Fruit fly (Drosophila melanogaster) whole organism, embryonic: Measurements from ENCODE around the gene CG31525.

Experiments
- Abd-B ChIP-seq: fragments of 200-800 bp; sonication (Bioruptor generic); optimal IDR thresholded peaks from 2 replicates; lab custom pipeline; 2018; ENCODE audit warnings: missing biosample characterization, mild to moderate bottlenecking, missing genetic modification characterization, moderate library complexity
- Atf-2 ChIP-seq: fragments of 200-800 bp; sonication (Bioruptor generic); optimal IDR thresholded peaks from 2 replicates; lab custom pipeline; 2016; ENCODE audit warnings: missing biosample characterization, missing genetic modification characterization
- Bdp1 ChIP-seq: fragments of 200-800 bp; sonication (Bioruptor generic); optimal IDR thresholded peaks from 3 replicates; lab custom pipeline; 2016; ENCODE audit warnings: missing biosample characterization, missing genetic modification characterization
- CG10147 ChIP-seq: fragments of 200-800 bp; sonication (Bioruptor generic); optimal IDR thresholded peaks from 2 replicates; lab custom pipeline; 2019; ENCODE audit warnings: missing biosample characterization, mild to moderate bottlenecking, missing genetic modification characterization, moderate library complexity
- CG10543 ChIP-seq: fragments of 200-800 bp; sonication (Bioruptor generic); optimal IDR thresholded peaks from 3 replicates; lab custom pipeline; 2017; ENCODE audit warnings: missing biosample characterization, mild to moderate bottlenecking, missing genetic modification characterization, moderate library complexity
- CG10565 ChIP-seq: fragments of 200-800 bp; sonication (Bioruptor generic); optimal IDR thresholded peaks from 3 replicates; lab custom pipeline; 2016; ENCODE audit warnings: missing biosample characterization, mild to moderate bottlenecking, missing genetic modification characterization
- CG10654 ChIP-seq: fragments of 200-800 bp; sonication (Bioruptor generic); optimal IDR thresholded peaks from 2 replicates; lab custom pipeline; 2016; ENCODE audit warnings: missing biosample characterization, missing genetic modification characterization
- CG12236 ChIP-seq: fragments of 200-800 bp; sonication (Bioruptor generic); optimal IDR thresholded peaks from 2 replicates; lab custom pipeline; 2016; ENCODE audit warnings: missing biosample characterization, missing genetic modification characterization
- CG12391 ChIP-seq: fragments of 200-800 bp; sonication (Bioruptor generic); optimal IDR thresholded peaks from 3 replicates; lab custom pipeline; 2018; ENCODE audit warnings: missing biosample characterization, mild to moderate bottlenecking, missing genetic modification characterization, moderate library complexity
- CG13287 ChIP-seq: fragments of 200-800 bp; sonication (Bioruptor generic); IDR thresholded peaks from 2 replicates; pipeline ENCODE4 v1.3.6; 2022; ENCODE audit warnings: missing biosample characterization, missing genetic modification characterization; ENCODE audit not compliant: partially characterized antibody
- CG14050 ChIP-seq: fragments of 200-800 bp; sonication (Bioruptor generic); IDR thresholded peaks from 3 replicates; pipeline ENCODE4 v1.3.6; 2022; ENCODE audit warnings: missing biosample characterization, missing genetic modification characterization
- CG1529 ChIP-seq: fragments of 200-800 bp; sonication (Bioruptor generic); optimal IDR thresholded peaks from 3 replicates; lab custom pipeline; 2018; ENCODE audit warnings: missing biosample characterization, missing genetic modification characterization
- CG15514 ChIP-seq: fragments of 200-800 bp; sonication (Bioruptor generic); optimal IDR thresholded peaks from 3 replicates; lab custom pipeline; 2017; ENCODE audit warnings: missing biosample characterization, missing genetic modification characterization, mild to moderate bottlenecking, moderate library complexity, missing genetic modification reagents
- CG15601 ChIP-seq: fragments of 200-800 bp; sonication (Bioruptor generic); optimal IDR thresholded peaks from 3 replicates; lab custom pipeline; 2019; ENCODE audit warnings: missing biosample characterization, mild to moderate bottlenecking, missing genetic modification characterization, moderate library complexity
- CG17912 ChIP-seq: fragments of 200-800 bp; sonication (Bioruptor generic); optimal IDR thresholded peaks from 2 replicates; lab custom pipeline; 2018; ENCODE audit warnings: missing biosample characterization, mild to moderate bottlenecking, missing genetic modification characterization
- CG2202 ChIP-seq: fragments of 200-800 bp; sonication (Bioruptor generic); optimal IDR thresholded peaks from 2 replicates; lab custom pipeline; 2018; ENCODE audit warnings: missing biosample characterization, mild to moderate bottlenecking, missing genetic modification characterization
- CG2678 ChIP-seq: fragments of 200-800 bp; sonication (Bioruptor generic); optimal IDR thresholded peaks from 3 replicates; lab custom pipeline; 2019; ENCODE audit warnings: missing biosample characterization, mild to moderate bottlenecking, missing genetic modification characterization, moderate library complexity
- CG3065 ChIP-seq: fragments of 200-800 bp; sonication (Bioruptor generic); optimal IDR thresholded peaks from 2 replicates; lab custom pipeline; 2016; ENCODE audit warnings: missing biosample characterization, missing genetic modification characterization
- CG4404 ChIP-seq: fragments of 200-800 bp; sonication (Bioruptor generic); IDR thresholded peaks from 2 replicates; pipeline ENCODE4 v1.3.6; 2022; ENCODE audit warnings: missing biosample characterization, missing genetic modification characterization
- CG5953 ChIP-seq: fragments of 200-800 bp; sonication (Bioruptor generic); IDR thresholded peaks from 2 replicates; pipeline ENCODE4 v1.3.6; 2022; ENCODE audit warnings: missing biosample characterization, missing genetic modification characterization
- CG6683 ChIP-seq: fragments of 200-800 bp; sonication (Bioruptor generic); optimal IDR thresholded peaks from 2 replicates; lab custom pipeline; 2017; ENCODE audit warnings: missing biosample characterization, mild to moderate bottlenecking, missing genetic modification characterization, missing genetic modification reagents
- CG7357 ChIP-seq: fragments of 200-800 bp; sonication (Bioruptor generic); IDR thresholded peaks from 3 replicates; pipeline ENCODE4 v1.3.6; 2022; ENCODE audit warnings: missing biosample characterization, missing genetic modification characterization
- CG7745 ChIP-seq: fragments of 200-800 bp; sonication (Bioruptor generic); optimal IDR thresholded peaks from 2 replicates; lab custom pipeline; 2018; ENCODE audit warnings: missing biosample characterization, mild to moderate bottlenecking, missing genetic modification characterization, moderate library complexity
- CG8388 ChIP-seq: fragments of 200-800 bp; sonication (Bioruptor generic); optimal IDR thresholded peaks from 2 replicates; lab custom pipeline; 2019; ENCODE audit warnings: missing biosample characterization, mild to moderate bottlenecking, missing genetic modification characterization, moderate library complexity
- CG9215 ChIP-seq: fragments of 200-800 bp; sonication (Bioruptor generic); IDR thresholded peaks from 2 replicates; pipeline ENCODE4 v1.3.6; 2022; ENCODE audit warnings: missing biosample characterization, missing genetic modification characterization
- Fer1 ChIP-seq: fragments of 200-800 bp; sonication (Bioruptor generic); optimal IDR thresholded peaks from 2 replicates; lab custom pipeline; 2017; ENCODE audit warnings: missing biosample characterization, mild to moderate bottlenecking, missing genetic modification characterization
- HLH4C ChIP-seq: fragments of 200-800 bp; sonication (Bioruptor generic); IDR thresholded peaks from 3 replicates; pipeline ENCODE4 v1.3.6; 2022; ENCODE audit warnings: missing biosample characterization, missing genetic modification characterization; ENCODE audit not compliant: partially characterized antibody
- Mad ChIP-seq: fragments of 200-800 bp; sonication (Bioruptor generic); optimal IDR thresholded peaks from 2 replicates; lab custom pipeline; 2016; ENCODE audit warnings: missing biosample characterization, missing genetic modification characterization
- NFAT ChIP-seq: fragments of 200-800 bp; sonication (Bioruptor generic); IDR thresholded peaks from 2 replicates; pipeline ENCODE4 v1.3.6; 2022; ENCODE audit warnings: missing biosample characterization, missing genetic modification characterization
- Poxn ChIP-seq: fragments of 200-800 bp; sonication (Bioruptor generic); IDR thresholded peaks from 2 replicates; pipeline ENCODE4 v1.3.6; 2022; ENCODE audit warnings: missing biosample characterization, missing genetic modification characterization
- Rfx ChIP-seq: fragments of 200-800 bp; sonication (Bioruptor generic); IDR thresholded peaks from 2 replicates; pipeline ENCODE4 v1.3.6; 2022; ENCODE audit warnings: missing biosample characterization, missing genetic modification characterization
- Sox102F ChIP-seq: fragments of 200-800 bp; sonication (Bioruptor generic); optimal IDR thresholded peaks from 2 replicates; lab custom pipeline; 2018; ENCODE audit warnings: missing biosample characterization, mild to moderate bottlenecking, missing genetic modification characterization, moderate library complexity
- abd-A ChIP-seq: fragments of 200-800 bp; sonication (Bioruptor generic); optimal IDR thresholded peaks from 3 replicates; lab custom pipeline; 2019; ENCODE audit warnings: missing biosample characterization, mild to moderate bottlenecking, missing genetic modification characterization, moderate library complexity
- ato ChIP-seq: fragments of 200-800 bp; sonication (Bioruptor generic); IDR thresholded peaks from 2 replicates; pipeline ENCODE4 v1.3.6; 2022; ENCODE audit warnings: missing biosample characterization, missing genetic modification characterization; ENCODE audit not compliant: partially characterized antibody
- caup ChIP-seq: fragments of 200-800 bp; sonication (Bioruptor generic); optimal IDR thresholded peaks from 3 replicates; lab custom pipeline; 2017; ENCODE audit warnings: missing biosample characterization, mild to moderate bottlenecking, missing genetic modification characterization, moderate library complexity; ENCODE audit not compliant: severe bottlenecking
- ci ChIP-seq: fragments of 200-800 bp; sonication (Bioruptor generic); IDR thresholded peaks from 3 replicates; pipeline ENCODE4 v1.3.6; 2022; ENCODE audit warnings: missing biosample characterization, missing genetic modification characterization
- croc ChIP-seq: fragments of 200-800 bp; sonication (Bioruptor generic); conservative IDR thresholded peaks from 3 replicates; pipeline ENCODE4 v1.3.6; 2022; ENCODE audit warnings: missing biosample characterization, missing genetic modification characterization
- emc ChIP-seq: fragments of 200-800 bp; sonication (Bioruptor generic); optimal IDR thresholded peaks from 2 replicates; lab custom pipeline; 2016; ENCODE audit warnings: missing biosample characterization, missing genetic modification characterization
- gce ChIP-seq: fragments of 200-800 bp; sonication (Bioruptor generic); IDR thresholded peaks from 3 replicates; pipeline ENCODE4 v1.3.6; 2022; ENCODE audit warnings: missing biosample characterization, missing genetic modification characterization
- her ChIP-seq: fragments of 200-800 bp; sonication (Bioruptor generic); optimal IDR thresholded peaks from 2 replicates; lab custom pipeline; 2016; ENCODE audit warnings: missing biosample characterization, missing genetic modification characterization
- ind ChIP-seq: fragments of 200-800 bp; sonication (Bioruptor generic); optimal IDR thresholded peaks from 3 replicates; lab custom pipeline; 2016; ENCODE audit warnings: missing biosample characterization, missing genetic modification characterization
- ken ChIP-seq: fragments of 200-800 bp; sonication (Bioruptor generic); IDR thresholded peaks from 3 replicates; pipeline ENCODE4 v1.3.6; 2022; ENCODE audit warnings: missing biosample characterization, missing genetic modification characterization
- lab ChIP-seq: fragments of 200-800 bp; sonication (Bioruptor generic); optimal IDR thresholded peaks from 3 replicates; lab custom pipeline; 2017; ENCODE audit warnings: missing biosample characterization, missing genetic modification characterization, mild to moderate bottlenecking, moderate library complexity, missing genetic modification reagents
- nau ChIP-seq: fragments of 200-800 bp; sonication (Bioruptor generic); optimal IDR thresholded peaks from 3 replicates; lab custom pipeline; 2017; ENCODE audit warnings: missing biosample characterization, mild to moderate bottlenecking, missing genetic modification characterization, missing genetic modification reagents
- onecut ChIP-seq: fragments of 200-800 bp; sonication (Bioruptor generic); IDR thresholded peaks from 2 replicates; pipeline ENCODE4 v1.3.6; 2022; ENCODE audit warnings: missing biosample characterization, missing genetic modification characterization
- pnt ChIP-seq: fragments of 200-800 bp; sonication (Bioruptor generic); optimal IDR thresholded peaks from 3 replicates; lab custom pipeline; 2016; ENCODE audit warnings: missing biosample characterization, missing genetic modification characterization
- schlank ChIP-seq: fragments of 200-800 bp; sonication (Bioruptor generic); optimal IDR thresholded peaks from 2 replicates; lab custom pipeline; 2018; ENCODE audit warnings: missing biosample characterization, mild to moderate bottlenecking, missing genetic modification characterization
- tx ChIP-seq: fragments of 200-800 bp; sonication (Bioruptor generic); optimal IDR thresholded peaks from 2 replicates; lab custom pipeline; 2016; ENCODE audit warnings: missing biosample characterization, missing genetic modification characterization

The CG31525 gene

dm6 chr3R:4378363-4379354 is 48.2 kb upstream of the CG31525 start, which contains the start of gene Sfxn1-3 (continued):
- TF ChIP-seq CG10565 (GFP tag; lab: Kevin White, UChicago): no peak
- TF ChIP-seq CG12391 (tag; lab: Kevin White, UChicago): peak; percentile 17
- 0 out of 3 replicates have a peak, but pooled peaks have one; percentile 20 for TF ChIP-seq CG7357 (GFP tag; lab: Robert Waterston, UW)
- peak; percentile 7 for TF ChIP-seq CG10147
- peak; percentile 26 for TF ChIP-seq Atf-2 (GFP tag; lab: Kevin White, UChicago)
- peak; percentile 70 for TF ChIP-seq NFAT (GFP tag; lab: Robert Waterston, UW)
- no peak for TF ChIP-seq abd-A (tag; lab: Kevin White, UChicago)
- peak; percentile 68 for TF ChIP-seq Rfx (GFP tag; lab: Robert Waterston, UW)
- TF ChIP-seq CG3065: no peak
- TF ChIP-seq croc (GFP tag; lab: Robert Waterston, UW): no peak
- no peak for TF ChIP-seq CG6683 (GFP tag; lab: Kevin White, UChicago)
- peak; percentile 51 for TF ChIP-seq CG15514 (GFP tag; lab: Kevin White, UChicago)
- peak; percentile 51 for TF ChIP-seq her (GFP tag; lab: Kevin White, UChicago)
- TF ChIP-seq HLH4C (GFP tag; lab: Robert Waterston, UW): 0 out of 3 replicates have a peak, but pooled peaks have one; percentile 41
- TF ChIP-seq Poxn (GFP tag; lab: Robert Waterston, UW): no peak
- TF ChIP-seq CG7745: no peak
- peak; percentile 88 for TF ChIP-seq lab (GFP tag; lab: Kevin White, UChicago)
- peak; percentile 55 for TF ChIP-seq CG2678 (tag; lab: Kevin White, UChicago)
- no peak for TF ChIP-seq CG9215
- peak; percentile 94 for TF ChIP-seq CG10543 (GFP tag; lab: Kevin White, UChicago)
- peak; percentile 31; the same call in 1 of the 3 replicates for TF ChIP-seq gce (GFP tag; lab: Robert Waterston, UW)
- TF ChIP-seq CG13287 (GFP tag; lab: Robert Waterston, UW): peak; percentile 58
- TF ChIP-seq Fer1 (GFP tag; lab: Kevin White, UChicago): peak; percentile 80
- TF ChIP-seq ind (GFP tag; lab: Kevin White, UChicago): peak; percentile 18
- TF ChIP-seq CG8388 (GFP tag; lab: Kevin White, UChicago): no peak
- peak; percentile 13 for TF ChIP-seq Mad (GFP tag; lab: Kevin White, UChicago)
- no peak for TF ChIP-seq schlank (tag; lab: Kevin White, UChicago)
- peak; percentile 16 for TF ChIP-seq pnt (GFP tag; lab: Kevin White, UChicago)
- TF ChIP-seq nau (GFP tag; lab: Kevin White, UChicago): peak; percentile 68
- TF ChIP-seq Bdp1: peak; percentile 31
- TF ChIP-seq ato (GFP tag; lab: Robert Waterston, UW): peak; percentile 34; the same call in 1 of the 2 replicates
- peak; percentile 31 for TF ChIP-seq CG1529 (GFP tag; lab: Kevin White, UChicago)
- TF ChIP-seq ci (GFP tag; lab: Robert Waterston, UW): peak; percentile 73
- no peak for TF ChIP-seq CG12236 (GFP tag; lab: Kevin White, UChicago)
- TF ChIP-seq CG4404 (GFP tag; lab: Robert Waterston, UW): no peak
- no peak for TF ChIP-seq emc (GFP tag; lab: Kevin White, UChicago)
- TF ChIP-seq CG15601 (tag; lab: Kevin White, UChicago): peak; percentile 40
- peak; percentile 47 for TF ChIP-seq onecut (GFP tag; lab: Robert Waterston, UW)
- TF ChIP-seq CG2202 (tag; lab: Kevin White, UChicago): no peak
- no peak for TF ChIP-seq CG14050 (GFP tag; lab: Robert Waterston, UW)
- TF ChIP-seq CG5953 (GFP tag; lab: Robert Waterston, UW): no peak
- TF ChIP-seq CG10654 (GFP tag; lab: Kevin White, UChicago): no peak
- TF ChIP-seq ken (GFP tag; lab: Robert Waterston, UW): no peak
- TF ChIP-seq Abd-B (GFP tag; lab: Kevin White, UChicago): no peak
- TF ChIP-seq Sox102F (GFP tag; lab: Kevin White, UChicago): no peak
- TF ChIP-seq caup (GFP tag; lab: Kevin White, UChicago): peak; percentile 67
- TF ChIP-seq CG17912 (GFP tag; lab: Kevin White, UChicago): peak; percentile 46
- no peak for TF ChIP-seq tx (GFP tag; lab: Kevin White, UChicago)
